Fruit fly (Drosophila melanogaster) whole organism, embryonic: Measurements from ENCODE around the gene CG34162.

Source experiments
- Ada2b ChIP-seq: fragments of 200-800 bp; sonication (Bioruptor generic); IDR thresholded peaks from 2 replicates; pipeline ENCODE4 v1.3.6; 2022; ENCODE audit warnings: missing biosample characterization, missing genetic modification characterization
- Antp ChIP-seq: fragments of 200-800 bp; sonication (Bioruptor generic); optimal IDR thresholded peaks from 3 replicates; lab custom pipeline; 2016; ENCODE audit warnings: missing biosample characterization, missing genetic modification characterization
- Atf3 ChIP-seq: fragments of 200-800 bp; sonication (Bioruptor generic); optimal IDR thresholded peaks from 3 replicates; lab custom pipeline; 2016; ENCODE audit warnings: missing biosample characterization, missing genetic modification characterization
- Awh ChIP-seq: fragments of 200-800 bp; sonication (Bioruptor generic); IDR thresholded peaks from 2 replicates; pipeline ENCODE4, ENCODE4 v1.3.6; 2022; ENCODE audit warnings: missing biosample characterization, missing genetic modification characterization
- Bgb ChIP-seq: fragments of 200-800 bp; sonication (Bioruptor generic); IDR thresholded peaks from 2 replicates; pipeline ENCODE4 v1.3.6; 2022; ENCODE audit warnings: missing biosample characterization, missing genetic modification characterization; ENCODE audit not compliant: partially characterized antibody
- Blimp-1 ChIP-seq: fragments of 200-800 bp; sonication (Bioruptor generic); optimal IDR thresholded peaks from 3 replicates; lab custom pipeline; 2018; ENCODE audit warnings: missing biosample characterization, missing genetic modification characterization, mild to moderate bottlenecking, moderate library complexity, missing genetic modification reagents
- CG10321 ChIP-seq: fragments of 200-800 bp; sonication (Bioruptor generic); IDR thresholded peaks from 2 replicates; pipeline ENCODE4 v1.3.6; 2022; ENCODE audit warnings: missing biosample characterization, missing genetic modification characterization
- CG13123 ChIP-seq: fragments of 200-800 bp; sonication (Bioruptor generic); optimal IDR thresholded peaks from 2 replicates; lab custom pipeline; 2016; ENCODE audit warnings: missing biosample characterization, missing genetic modification characterization
- CG14667 ChIP-seq: fragments of 200-800 bp; sonication (Bioruptor generic); IDR thresholded peaks from 2 replicates; pipeline ENCODE4 v1.3.6; 2022; ENCODE audit warnings: missing biosample characterization, missing genetic modification characterization
- CG14860 ChIP-seq: fragments of 200-800 bp; sonication (Bioruptor generic); IDR thresholded peaks from 3 replicates; pipeline ENCODE4 v1.3.6; 2022; ENCODE audit warnings: missing biosample characterization, missing genetic modification characterization; ENCODE audit not compliant: partially characterized antibody
- CG15696 ChIP-seq: fragments of 200-800 bp; sonication (Bioruptor generic); optimal IDR thresholded peaks from 2 replicates; lab custom pipeline; 2019; ENCODE audit warnings: missing biosample characterization, mild to moderate bottlenecking, missing genetic modification characterization, moderate library complexity
- CG1647 ChIP-seq: fragments of 200-800 bp; sonication (Bioruptor generic); optimal IDR thresholded peaks from 3 replicates; lab custom pipeline; 2016; ENCODE audit warnings: missing biosample characterization, missing genetic modification characterization
- CG16815 ChIP-seq: fragments of 200-800 bp; sonication (Bioruptor generic); optimal IDR thresholded peaks from 3 replicates; lab custom pipeline; 2017; ENCODE audit warnings: missing biosample characterization, mild to moderate bottlenecking, missing genetic modification characterization
- CG17802 ChIP-seq: fragments of 200-800 bp; sonication (Bioruptor generic); optimal IDR thresholded peaks from 2 replicates; lab custom pipeline; 2018; ENCODE audit warnings: missing biosample characterization, mild to moderate bottlenecking, missing genetic modification characterization, moderate library complexity
- CG2116 ChIP-seq: fragments of 200-800 bp; sonication (Bioruptor generic); optimal IDR thresholded peaks from 3 replicates; lab custom pipeline; 2018; ENCODE audit warnings: missing biosample characterization, mild to moderate bottlenecking, missing genetic modification characterization
- CG31224 ChIP-seq: fragments of 200-800 bp; sonication (Bioruptor generic); IDR thresholded peaks from 2 replicates; pipeline ENCODE4 v1.3.6; 2022; ENCODE audit warnings: missing biosample characterization, missing genetic modification characterization
- CG31365 ChIP-seq: fragments of 200-800 bp; sonication (Bioruptor generic); optimal IDR thresholded peaks from 2 replicates; lab custom pipeline; 2018; ENCODE audit warnings: missing biosample characterization, mild to moderate bottlenecking, missing genetic modification characterization
- CG34224 ChIP-seq: fragments of 200-800 bp; sonication (Bioruptor generic); IDR thresholded peaks from 3 replicates; pipeline ENCODE4 v1.3.6; 2022; ENCODE audit warnings: missing biosample characterization, missing genetic modification characterization; ENCODE audit not compliant: partially characterized antibody
- CG3838 ChIP-seq: fragments of 200-800 bp; sonication (Bioruptor generic); optimal IDR thresholded peaks from 3 replicates; lab custom pipeline; 2016; ENCODE audit warnings: missing biosample characterization, missing genetic modification characterization
- CG4617 ChIP-seq: fragments of 200-800 bp; sonication (Bioruptor generic); optimal IDR thresholded peaks from 3 replicates; lab custom pipeline; 2016; ENCODE audit warnings: missing biosample characterization, missing genetic modification characterization, borderline replicate concordance
- CG6272 ChIP-seq: fragments of 200-800 bp; sonication (Bioruptor generic); IDR thresholded peaks from 2 replicates; pipeline ENCODE4 v1.3.6; 2022; ENCODE audit warnings: missing biosample characterization, missing genetic modification characterization
- CG6813 ChIP-seq: fragments of 200-800 bp; sonication (Bioruptor generic); optimal IDR thresholded peaks from 2 replicates; lab custom pipeline; 2017; ENCODE audit warnings: missing biosample characterization, missing genetic modification characterization, mild to moderate bottlenecking, moderate library complexity, missing genetic modification reagents
- CG6854 ChIP-seq: fragments of 200-800 bp; sonication (Bioruptor generic); optimal IDR thresholded peaks from 3 replicates; lab custom pipeline; 2017; ENCODE audit warnings: missing biosample characterization, mild to moderate bottlenecking, missing genetic modification characterization
- CG7963 ChIP-seq: fragments of 200-800 bp; sonication (Bioruptor generic); IDR thresholded peaks from 3 replicates; pipeline ENCODE4 v1.3.6; 2022; ENCODE audit warnings: missing biosample characterization, missing genetic modification characterization; ENCODE audit not compliant: partially characterized antibody
- CG8924 ChIP-seq: fragments of 200-800 bp; optimal IDR thresholded peaks from 3 replicates; lab custom pipeline; 2019; ENCODE audit warnings: missing biosample characterization, mild to moderate bottlenecking, missing genetic modification characterization, moderate library complexity
- CG8944 ChIP-seq: fragments of 200-800 bp; sonication (Bioruptor generic); optimal IDR thresholded peaks from 3 replicates; lab custom pipeline; 2016; ENCODE audit warnings: missing biosample characterization, missing genetic modification characterization
- Dref ChIP-seq: fragments of 200-800 bp; sonication (Bioruptor generic); IDR thresholded peaks from 2 replicates; pipeline ENCODE4 v1.3.6; 2022; ENCODE audit warnings: missing biosample characterization, missing genetic modification characterization
- MBD-R2 ChIP-seq: fragments of 200-800 bp; sonication (Bioruptor generic); IDR thresholded peaks from 2 replicates; pipeline ENCODE4 v1.3.6; 2022; ENCODE audit warnings: missing biosample characterization, missing genetic modification characterization
- Max ChIP-seq: fragments of 200-800 bp; sonication (Bioruptor generic); optimal IDR thresholded peaks from 2 replicates; lab custom pipeline; 2016; ENCODE audit warnings: missing biosample characterization, mild to moderate bottlenecking, missing genetic modification characterization
- Meics ChIP-seq: fragments of 200-800 bp; sonication (Bioruptor generic); optimal IDR thresholded peaks from 2 replicates; lab custom pipeline; 2017; ENCODE audit warnings: missing biosample characterization, mild to moderate bottlenecking, missing genetic modification characterization
- Oli ChIP-seq: fragments of 200-800 bp; sonication (Bioruptor generic); optimal IDR thresholded peaks from 2 replicates; lab custom pipeline; 2018; ENCODE audit warnings: missing biosample characterization, mild to moderate bottlenecking, missing genetic modification characterization, moderate library complexity
- PHDP ChIP-seq: fragments of 200-800 bp; sonication (Bioruptor generic); optimal IDR thresholded peaks from 3 replicates; lab custom pipeline; 2018; ENCODE audit warnings: missing biosample characterization, mild to moderate bottlenecking, missing genetic modification characterization, moderate library complexity
- Trl ChIP-seq, 3 experiments: fragments of >200 bp in 2 of 3; fragments of 200-800 bp in 1 of 3; sonication (Bioruptor generic) in 1 of 3; optimal IDR thresholded peaks; 2 replicates in 1 of 3; 3 replicates in 2 of 3; lab custom pipeline; 2016 to 2017; ENCODE audit warnings: missing biosample characterization in 1 of 3, missing genetic modification characterization in 1 of 3
- Usf ChIP-seq: fragments of 200-800 bp; sonication (Bioruptor generic); optimal IDR thresholded peaks from 2 replicates; lab custom pipeline; 2017; ENCODE audit warnings: missing genotype, missing biosample characterization, missing genetic modification characterization
- Xrp1 ChIP-seq: fragments of 200-800 bp; sonication (Bioruptor generic); IDR thresholded peaks from 2 replicates; pipeline ENCODE4 v1.3.6; 2022; ENCODE audit warnings: missing biosample characterization, missing genetic modification characterization
- ato ChIP-seq: fragments of 200-800 bp; sonication (Bioruptor generic); IDR thresholded peaks from 2 replicates; pipeline ENCODE4 v1.3.6; 2022; ENCODE audit warnings: missing biosample characterization, missing genetic modification characterization; ENCODE audit not compliant: partially characterized antibody
- az2 ChIP-seq: fragments of 200-800 bp; sonication (Bioruptor generic); optimal IDR thresholded peaks from 3 replicates; lab custom pipeline; 2016; ENCODE audit warnings: missing biosample characterization, missing genetic modification characterization
- cg ChIP-seq: fragments of 200-800 bp; sonication (Bioruptor generic); optimal IDR thresholded peaks from 3 replicates; lab custom pipeline; 2019; ENCODE audit warnings: missing biosample characterization, mild to moderate bottlenecking, missing genetic modification characterization, moderate library complexity
- jing ChIP-seq: fragments of 200-800 bp; sonication (Bioruptor generic); optimal IDR thresholded peaks from 2 replicates; lab custom pipeline; 2018; ENCODE audit warnings: missing biosample characterization, mild to moderate bottlenecking, missing genetic modification characterization
- kay ChIP-seq: fragments of 200-800 bp; sonication (Bioruptor generic); optimal IDR thresholded peaks from 2 replicates; lab custom pipeline; 2016; ENCODE audit warnings: missing biosample characterization, missing genetic modification characterization
- lilli ChIP-seq: fragments of 200-800 bp; sonication (Bioruptor generic); optimal IDR thresholded peaks from 3 replicates; lab custom pipeline; 2016; ENCODE audit warnings: missing biosample characterization, missing genetic modification characterization
- lola ChIP-seq, 3 experiments: fragments of >200 bp in 2 of 3; fragments of 200-800 bp in 1 of 3; sonication (Bioruptor generic) in 1 of 3; optimal IDR thresholded peaks; 2 replicates each; lab custom pipeline; 2017 to 2019; ENCODE audit warnings: missing biosample characterization in 3 of 3, missing genetic modification characterization in 3 of 3, mild to moderate bottlenecking in 1 of 3, moderate library complexity in 1 of 3
- phol ChIP-seq: fragments of 200-800 bp; sonication (Bioruptor generic); optimal IDR thresholded peaks from 3 replicates; lab custom pipeline; 2018; ENCODE audit warnings: missing biosample characterization, mild to moderate bottlenecking, missing genetic modification characterization, moderate library complexity
- repo ChIP-seq: fragments of 200-800 bp; sonication (Bioruptor generic); optimal IDR thresholded peaks from 2 replicates; lab custom pipeline; 2016; ENCODE audit warnings: missing biosample characterization, missing genetic modification characterization
- sd ChIP-seq: fragments of 200-800 bp; sonication (Bioruptor generic); optimal IDR thresholded peaks from 3 replicates; lab custom pipeline; 2018; ENCODE audit warnings: missing biosample characterization, mild to moderate bottlenecking, missing genetic modification characterization, moderate library complexity
- sens ChIP-seq: fragments of 200-800 bp; sonication (Bioruptor generic); peaks from one replicate; lab custom pipeline; 2016; ENCODE audit warnings: missing biosample characterization, missing genetic modification characterization
- trem ChIP-seq: fragments of 200-800 bp; optimal IDR thresholded peaks from 3 replicates; lab custom pipeline; 2019; ENCODE audit warnings: missing biosample characterization, mild to moderate bottlenecking, missing genetic modification characterization, moderate library complexity
- tup ChIP-seq: fragments of 200-800 bp; sonication (Bioruptor generic); optimal IDR thresholded peaks from 2 replicates; lab custom pipeline; 2016; ENCODE audit warnings: missing biosample characterization, mild to moderate bottlenecking, missing genetic modification characterization, moderate library complexity
- vfl ChIP-seq: fragments of 200-800 bp; sonication (Bioruptor generic); optimal IDR thresholded peaks from 2 replicates; lab custom pipeline; 2016; ENCODE audit warnings: missing biosample characterization, missing genetic modification characterization

Gene CG34162

dm6 chr2L:11498839-11499238, 32.8 kb upstream of the CG34162 start, which contains the start of gene Cog8 (continued):
- peak; percentile 18 for TF ChIP-seq Usf (GFP tag; lab: Kevin White, UChicago)
- no peak for TF ChIP-seq CG10321
- TF ChIP-seq CG14860 (GFP tag; lab: Robert Waterston, UW) = no peak
- TF ChIP-seq CG6813 = no peak
- TF ChIP-seq CG6272 (GFP tag; lab: Robert Waterston, UW) = 0 out of 2 replicates have a peak, but pooled peaks have one; percentile 18
- TF ChIP-seq Xrp1 (GFP tag; lab: Robert Waterston, UW) = peak; percentile 23; the same call in 1 of the 2 replicates
- peak; percentile 3 for TF ChIP-seq CG16815 (GFP tag; lab: Kevin White, UChicago)
- TF ChIP-seq Antp = peak; percentile 74
- TF ChIP-seq Awh = no peak
- TF ChIP-seq Meics = peak; percentile 0
- no peak for TF ChIP-seq tup (GFP tag; lab: Kevin White, UChicago)
- no peak for TF ChIP-seq CG6854 (GFP tag; lab: Kevin White, UChicago)
- peak; percentile 17 for TF ChIP-seq CG15696 (tag; lab: Kevin White, UChicago)
- TF ChIP-seq Blimp-1 (GFP tag; lab: Kevin White, UChicago) = peak; percentile 21
- TF ChIP-seq Dref (GFP tag; lab: Robert Waterston, UW) = no peak
- TF ChIP-seq jing = peak; percentile 11
- TF ChIP-seq trem (tag; lab: Kevin White, UChicago) = peak; percentile 69
- peak; percentile 35 for TF ChIP-seq vfl (GFP tag; lab: Kevin White, UChicago)
- TF ChIP-seq Max (GFP tag; lab: Kevin White, UChicago) = peak; percentile 10
- TF ChIP-seq CG2116 = peak; percentile 62
- TF ChIP-seq lilli (GFP tag; lab: Kevin White, UChicago) = peak; percentile 74
- TF ChIP-seq CG17802 (tag; lab: Kevin White, UChicago) = peak; percentile 9
- no peak for TF ChIP-seq CG7963 (GFP tag; lab: Robert Waterston, UW)
- no peak for TF ChIP-seq CG3838 (GFP tag; lab: Kevin White, UChicago)
- peak; percentile 0 for TF ChIP-seq Atf3
- no peak for TF ChIP-seq CG34224 (GFP tag; lab: Robert Waterston, UW)
- peak; percentile 23 for TF ChIP-seq sens (GFP tag; lab: Kevin White, UChicago)
- peak; percentile 72 for TF ChIP-seq CG4617
- peak; percentile 40 for TF ChIP-seq CG13123 (GFP tag; lab: Kevin White, UChicago)
- TF ChIP-seq MBD-R2 = peak; percentile 72
- TF ChIP-seq cg = no peak
- peak; percentile 38 for TF ChIP-seq sd
- no peak for TF ChIP-seq CG31224
- TF ChIP-seq ato (GFP tag; lab: Robert Waterston, UW) = no peak
- TF ChIP-seq repo (GFP tag; lab: Kevin White, UChicago) = peak; percentile 24
- TF ChIP-seq CG14667 (GFP tag; lab: Robert Waterston, UW) = 0 out of 2 replicates have a peak, but pooled peaks have one; percentile 10
- no peak for TF ChIP-seq CG31365 (tag; lab: Kevin White, UChicago)
- TF ChIP-seq phol (tag; lab: Kevin White, UChicago) = peak; percentile 60
- no peak for TF ChIP-seq Trl (optimal IDR thresholded peaks at IDR 0.05; lab: Kevin White, UChicago)
- peak; percentile 65 for TF ChIP-seq Trl (GFP tag; optimal IDR thresholded peaks at IDR 0.05; lab: Kevin White, UChicago)
- peak in 1 of 3 experiments; percentile 46 for TF ChIP-seq lola (GFP tag; optimal IDR thresholded peaks at IDR 0.05; lab: Kevin White, UChicago)
- peak; percentile 20 for TF ChIP-seq Oli
- peak; percentile 24 for TF ChIP-seq PHDP (tag; lab: Kevin White, UChicago)
- TF ChIP-seq Ada2b = no peak
- peak; percentile 26 for TF ChIP-seq CG8924
- TF ChIP-seq CG1647 (GFP tag; lab: Kevin White, UChicago) = peak; percentile 14
- peak; percentile 48 for TF ChIP-seq az2 (GFP tag; lab: Kevin White, UChicago)
- peak; percentile 59 for TF ChIP-seq CG8944 (GFP tag; lab: Kevin White, UChicago)
- TF ChIP-seq Bgb (GFP tag; lab: Robert Waterston, UW) = no peak
- TF ChIP-seq kay (GFP tag; lab: Kevin White, UChicago) = no peak
